Fruit fly (Drosophila melanogaster) whole organism, prepupa: ENCODE data around the gene CG5087.
A peak's percentile ranks its signal among the peaks of the same experiment; 100 is the strongest.

Source experiments
- CG10631 ChIP-seq: fragments of 200-800 bp; sonication (Bioruptor generic); optimal IDR thresholded peaks from 2 replicates; lab custom pipeline; 2016; ENCODE audit warnings: missing biosample characterization, missing genetic modification characterization
- CG10669 ChIP-seq: fragments of 200-800 bp; sonication (Bioruptor generic); optimal IDR thresholded peaks from 3 replicates; lab custom pipeline; 2018; ENCODE audit warnings: missing biosample characterization, mild to moderate bottlenecking, missing genetic modification characterization, moderate library complexity
- CG11294 ChIP-seq: fragments of 200-800 bp; sonication (Bioruptor generic); IDR thresholded peaks from 2 replicates; pipeline ENCODE4 v1.3.6; 2022; ENCODE audit warnings: missing biosample characterization, missing genetic modification characterization
- CG11902 ChIP-seq: fragments of 200-800 bp; sonication (Bioruptor generic); optimal IDR thresholded peaks from 3 replicates; lab custom pipeline; 2016; ENCODE audit warnings: missing biosample characterization, missing genetic modification characterization
- CG15336 ChIP-seq: fragments of 200-800 bp; sonication (Bioruptor generic); IDR thresholded peaks from 2 replicates; pipeline ENCODE4 v1.3.6; 2022; ENCODE audit warnings: missing biosample characterization, missing genetic modification characterization
- CG3032 ChIP-seq: fragments of 200-800 bp; optimal IDR thresholded peaks from 2 replicates; lab custom pipeline; 2019; ENCODE audit warnings: missing biosample characterization, mild to moderate bottlenecking, missing genetic modification characterization, moderate library complexity
- CG31627 ChIP-seq: fragments of 200-800 bp; sonication (Bioruptor generic); optimal IDR thresholded peaks from 3 replicates; lab custom pipeline; 2016; ENCODE audit warnings: missing biosample characterization, missing genetic modification characterization
- CG32006 ChIP-seq: fragments of 200-800 bp; sonication (Bioruptor generic); optimal IDR thresholded peaks from 3 replicates; lab custom pipeline; 2017; ENCODE audit warnings: missing biosample characterization, mild to moderate bottlenecking, missing genetic modification characterization
- CG3919 ChIP-seq: fragments of 200-800 bp; sonication (Bioruptor generic); optimal IDR thresholded peaks from 3 replicates; lab custom pipeline; 2016; ENCODE audit warnings: missing biosample characterization, missing genetic modification characterization
- CG6163 ChIP-seq: fragments of 200-800 bp; sonication (Bioruptor generic); IDR thresholded peaks from 3 replicates; pipeline ENCODE4 v1.3.6; 2022; ENCODE audit warnings: missing biosample characterization, missing genetic modification characterization
- CG6792 ChIP-seq: fragments of 200-800 bp; sonication (Bioruptor generic); optimal IDR thresholded peaks from 3 replicates; lab custom pipeline; 2016; ENCODE audit warnings: missing biosample characterization, missing genetic modification characterization
- CG7368 ChIP-seq: fragments of 200-800 bp; sonication (Bioruptor generic); optimal IDR thresholded peaks from 3 replicates; lab custom pipeline; 2016; ENCODE audit warnings: missing biosample characterization, missing genetic modification characterization
- CG8632 ChIP-seq: fragments of 200-800 bp; sonication (Bioruptor generic); optimal IDR thresholded peaks from 3 replicates; lab custom pipeline; 2016; ENCODE audit warnings: missing biosample characterization, missing genetic modification characterization
- Eip75B ChIP-seq: fragments of 200-800 bp; sonication (Bioruptor generic); optimal IDR thresholded peaks from 3 replicates; lab custom pipeline; 2016; ENCODE audit warnings: missing biosample characterization, missing genetic modification characterization
- Eip78C ChIP-seq: fragments of 200-800 bp; sonication (Bioruptor generic); peaks from one replicate; lab custom pipeline; 2016; ENCODE audit warnings: missing biosample characterization, missing genetic modification characterization
- Ets21C ChIP-seq: fragments of 200-800 bp; sonication (Bioruptor generic); optimal IDR thresholded peaks from 3 replicates; lab custom pipeline; 2016; ENCODE audit warnings: missing biosample characterization, missing genetic modification characterization
- Ets96B ChIP-seq: fragments of 200-800 bp; optimal IDR thresholded peaks from 2 replicates; lab custom pipeline; 2019; ENCODE audit warnings: missing biosample characterization, mild to moderate bottlenecking, missing genetic modification characterization, moderate library complexity
- Gug ChIP-seq: fragments of 200-800 bp; sonication (Bioruptor generic); IDR thresholded peaks from 2 replicates; pipeline ENCODE4 v1.3.6; 2022; ENCODE audit warnings: missing biosample characterization, missing genetic modification characterization
- Hr38 ChIP-seq: sonication (Bioruptor generic); optimal IDR thresholded peaks from 2 replicates; lab custom pipeline; 2016; ENCODE audit warnings: missing biosample characterization, missing genetic modification characterization
- Hr39 ChIP-seq: fragments of 200-800 bp; sonication (Bioruptor generic); optimal IDR thresholded peaks from 2 replicates; lab custom pipeline; 2016; ENCODE audit warnings: missing biosample characterization, missing genetic modification characterization
- Lpt ChIP-seq: fragments of 200-800 bp; sonication (Bioruptor generic); optimal IDR thresholded peaks from 3 replicates; lab custom pipeline; 2016; ENCODE audit warnings: missing biosample characterization, missing genetic modification characterization
- Met ChIP-seq: fragments of 200-800 bp; sonication (Bioruptor generic); optimal IDR thresholded peaks from 3 replicates; lab custom pipeline; 2016; ENCODE audit warnings: missing biosample characterization, missing genetic modification characterization
- OdsH ChIP-seq: fragments of 200-800 bp; sonication (Bioruptor generic); optimal IDR thresholded peaks from 3 replicates; lab custom pipeline; 2016; ENCODE audit warnings: missing biosample characterization, missing genetic modification characterization
- Smox ChIP-seq: fragments of 200-800 bp; sonication (Bioruptor generic); optimal IDR thresholded peaks from 3 replicates; lab custom pipeline; 2016; ENCODE audit warnings: missing biosample characterization, missing genetic modification characterization
- Sox102F ChIP-seq: fragments of 200-800 bp; sonication (Bioruptor generic); optimal IDR thresholded peaks from 2 replicates; lab custom pipeline; 2016; ENCODE audit warnings: missing biosample characterization, mild to moderate bottlenecking, missing genetic modification characterization
- achi ChIP-seq: fragments of 200-800 bp; sonication (Bioruptor generic); optimal IDR thresholded peaks from 3 replicates; lab custom pipeline; 2016; ENCODE audit warnings: missing biosample characterization, missing genetic modification characterization
- acj6 ChIP-seq: fragments of 200-800 bp; sonication (Bioruptor generic); optimal IDR thresholded peaks from 3 replicates; lab custom pipeline; 2016; ENCODE audit warnings: missing biosample characterization, missing genetic modification characterization
- dsx ChIP-seq: fragments of 200-800 bp; optimal IDR thresholded peaks from 3 replicates; lab custom pipeline; 2019; ENCODE audit warnings: missing biosample characterization, mild to moderate bottlenecking, missing genetic modification characterization, moderate library complexity; ENCODE audit not compliant: poor library complexity, severe bottlenecking
- eg ChIP-seq: fragments of 200-800 bp; sonication (Bioruptor generic); IDR thresholded peaks from 3 replicates; pipeline ENCODE4 v1.3.6; 2022; ENCODE audit warnings: missing biosample characterization, missing genetic modification characterization
- esn ChIP-seq: fragments of 200-800 bp; sonication (Bioruptor generic); optimal IDR thresholded peaks from 2 replicates; lab custom pipeline; 2016; ENCODE audit warnings: missing biosample characterization, mild to moderate bottlenecking, missing genetic modification characterization, moderate library complexity
- fkh ChIP-seq: fragments of 200-800 bp; sonication (Bioruptor generic); optimal IDR thresholded peaks from 3 replicates; lab custom pipeline; 2017; ENCODE audit warnings: missing biosample characterization, mild to moderate bottlenecking, missing genetic modification characterization, moderate library complexity
- pdm3 ChIP-seq: fragments of 200-800 bp; sonication (Bioruptor generic); optimal IDR thresholded peaks from 3 replicates; lab custom pipeline; 2016; ENCODE audit warnings: missing biosample characterization, missing genetic modification characterization
- salr ChIP-seq, 2 experiments: fragments of 200-800 bp; sonication (Bioruptor generic); optimal IDR thresholded peaks; 3 replicates each; lab custom pipeline; 2016 to 2018; ENCODE audit warnings: missing biosample characterization in 2 of 2, missing genetic modification characterization in 2 of 2, mild to moderate bottlenecking in 1 of 2
- spab ChIP-seq: fragments of 200-800 bp; sonication (Bioruptor generic); optimal IDR thresholded peaks from 2 replicates; lab custom pipeline; 2017; ENCODE audit warnings: missing biosample characterization, mild to moderate bottlenecking, missing genetic modification characterization, missing genetic modification reagents
- ss ChIP-seq, 2 experiments: fragments of 200-800 bp; sonication (Bioruptor generic); optimal IDR thresholded peaks; 2 replicates in 1 of 2; 3 replicates in 1 of 2; lab custom pipeline; 2017 to 2018; ENCODE audit warnings: mild to moderate bottlenecking in 2 of 2, missing biosample characterization in 2 of 2, missing genetic modification characterization in 2 of 2, moderate library complexity in 1 of 2
- svp ChIP-seq: fragments of 200-800 bp; sonication (Bioruptor generic); peaks from one replicate; lab custom pipeline; 2016; ENCODE audit warnings: missing biosample characterization, missing genetic modification characterization

The CG5087 gene

DNA sequence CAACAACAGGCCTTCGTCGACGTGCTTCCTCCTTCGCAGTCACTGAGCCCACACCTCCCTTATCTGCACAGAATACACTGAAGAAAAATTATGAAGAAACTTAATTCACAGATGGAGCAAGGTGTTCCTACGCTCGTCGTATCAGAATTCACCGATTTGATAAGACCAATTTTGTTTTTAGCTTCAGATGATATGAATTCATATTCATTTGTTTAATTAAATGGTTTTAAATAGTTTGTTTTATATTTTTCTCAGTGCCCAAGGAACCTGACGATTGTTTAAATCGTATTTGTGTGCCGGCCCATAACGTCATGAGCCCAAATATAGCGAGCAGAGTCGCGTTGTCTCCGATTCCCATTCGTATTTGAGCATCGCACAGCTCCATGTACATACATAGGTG lies 25.6 kb downstream of the CG5087 start:
- TF ChIP-seq acj6 (GFP tag; lab: Kevin White, UChicago) (peak; percentile 16), Met (GFP tag; lab: Kevin White, UChicago) (peak; percentile 41), OdsH (GFP tag; lab: Kevin White, UChicago) (peak; percentile 9), Smox (GFP tag; lab: Kevin White, UChicago) (peak; percentile 19), Hr39 (GFP tag; lab: Kevin White, UChicago) (peak; percentile 60), Gug (no peak), CG6163 (GFP tag; lab: Robert Waterston, UW) (peak; percentile 54; the same call in 1 of the 3 replicates), CG31627 (GFP tag; lab: Kevin White, UChicago) (peak; percentile 41), CG3032 (tag; lab: Kevin White, UChicago) (no peak), eg (GFP tag; lab: Robert Waterston, UW) (no peak), esn (GFP tag; lab: Kevin White, UChicago) (peak; percentile 41), achi (GFP tag; lab: Kevin White, UChicago) (peak; percentile 9), Sox102F (GFP tag; lab: Kevin White, UChicago) (peak; percentile 34), Ets21C (peak; percentile 2), Eip78C (GFP tag; lab: Kevin White, UChicago) (no peak), svp (GFP tag; lab: Kevin White, UChicago) (peak; percentile 66)

DNA sequence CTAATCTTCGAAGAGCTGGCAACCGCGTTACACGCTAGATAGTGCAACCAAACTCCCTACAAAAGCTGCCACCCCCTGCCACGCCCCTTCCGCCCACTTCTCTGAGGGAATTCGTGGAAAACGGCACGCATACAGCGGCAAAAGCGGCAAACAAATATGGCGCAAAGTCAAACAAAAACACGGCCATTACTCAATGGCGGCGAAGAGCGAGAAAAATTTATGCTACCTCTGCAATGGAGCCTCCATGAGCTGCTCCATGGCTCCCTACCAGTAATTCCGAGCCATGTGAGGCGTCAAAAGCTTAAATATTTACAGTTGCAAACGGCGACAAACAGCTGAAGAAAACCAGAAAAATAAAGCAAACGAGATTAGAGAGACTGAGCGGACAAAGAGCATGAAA lies 26.8 kb downstream of the CG5087 start:
- peak; percentile 76 for TF ChIP-seq fkh (GFP tag; lab: Kevin White, UChicago)
- TF ChIP-seq Sox102F (GFP tag; lab: Kevin White, UChicago): no peak

DNA sequence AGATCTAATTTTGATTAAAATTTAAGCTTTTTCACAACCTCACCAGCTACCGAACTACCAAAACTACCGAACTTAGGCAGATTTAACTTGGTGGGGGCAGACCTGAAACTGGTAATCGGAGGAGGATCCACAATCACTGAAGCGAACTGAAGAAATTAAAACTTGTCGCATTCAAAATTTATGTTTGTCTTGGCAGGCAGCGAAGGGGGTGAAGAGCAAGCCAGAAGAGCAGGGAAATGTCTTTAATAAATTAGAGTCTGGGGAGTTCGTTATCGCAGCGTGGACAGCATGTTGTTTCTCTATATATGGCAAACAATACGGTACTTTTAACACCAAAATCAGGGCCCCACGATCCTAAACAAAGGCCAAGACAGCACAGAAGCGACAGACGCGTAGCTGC lies 27.2 kb downstream of the CG5087 start:
- no peak for TF ChIP-seq achi (GFP tag; lab: Kevin White, UChicago)
- TF ChIP-seq pdm3 (GFP tag; lab: Kevin White, UChicago): no peak
- no peak for TF ChIP-seq spab (GFP tag; lab: Kevin White, UChicago)

DNA sequence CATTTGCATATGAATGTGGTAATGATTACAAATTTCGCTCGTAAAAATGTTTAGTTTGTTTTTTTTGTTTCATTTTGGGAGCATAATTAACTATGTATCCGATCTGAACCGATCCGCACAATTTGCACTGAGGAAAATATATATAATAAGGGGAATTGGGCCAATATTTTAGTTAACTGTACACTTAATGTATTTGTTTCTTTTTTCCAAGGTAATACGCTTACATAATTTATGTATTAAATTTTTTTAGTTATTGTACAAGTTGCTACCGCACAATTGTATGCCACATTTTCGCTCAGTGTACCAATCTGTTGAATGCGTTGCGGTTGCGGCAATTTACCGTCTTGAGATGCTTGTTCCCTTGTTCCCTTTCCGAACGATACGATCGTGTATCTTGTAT lies 27.7 kb downstream of the CG5087 start:
- TF ChIP-seq CG3919 (GFP tag; lab: Kevin White, UChicago) (peak; percentile 33), OdsH (GFP tag; lab: Kevin White, UChicago) (peak; percentile 22), CG11902 (no peak), acj6 (GFP tag; lab: Kevin White, UChicago) (peak; percentile 8), CG10669 (GFP tag; lab: Kevin White, UChicago) (peak; percentile 11), CG6163 (GFP tag; lab: Robert Waterston, UW) (peak; percentile 55; the same call in 2 of the 3 replicates), fkh (GFP tag; lab: Kevin White, UChicago) (no peak), CG15336 (GFP tag; lab: Robert Waterston, UW) (no peak), ss (GFP tag; optimal IDR thresholded peaks at IDR 0.05; lab: Kevin White, UChicago) (peak in 1 of 2 experiments; percentile 31), CG11294 (GFP tag; lab: Robert Waterston, UW) (no peak), CG32006 (GFP tag; lab: Kevin White, UChicago) (peak; percentile 4), Ets96B (peak; percentile 15), CG10631 (GFP tag; lab: Kevin White, UChicago) (peak; percentile 11), Eip78C (GFP tag; lab: Kevin White, UChicago) (peak; percentile 82), Ets21C (no peak), CG3032 (tag; lab: Kevin White, UChicago) (peak; percentile 10), CG7368 (GFP tag; lab: Kevin White, UChicago) (no peak), dsx (GFP tag; lab: Kevin White, UChicago) (peak; percentile 5), pdm3 (GFP tag; lab: Kevin White, UChicago) (peak; percentile 16), Eip75B (GFP tag; lab: Kevin White, UChicago) (peak; percentile 13)

DNA sequence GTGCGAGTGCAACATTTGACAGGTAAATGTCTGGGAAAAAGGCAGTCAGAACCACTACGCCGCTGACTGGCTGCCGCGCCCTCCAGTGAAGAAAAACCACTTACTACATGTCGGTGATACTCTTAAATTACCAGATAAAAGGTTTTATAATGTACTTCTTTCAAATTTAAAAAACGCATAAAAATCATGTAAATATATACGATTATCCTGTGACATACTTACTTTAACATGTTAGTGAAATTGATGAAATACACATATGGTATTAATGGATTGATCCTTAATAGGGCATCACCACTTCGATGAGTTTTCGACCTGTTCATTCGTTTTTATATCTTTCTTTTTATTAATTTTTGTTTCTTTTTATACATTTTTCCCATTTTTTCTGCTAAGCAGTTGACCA lies 28.6 kb downstream of the CG5087 start:
- no peak for TF ChIP-seq CG10631 (GFP tag; lab: Kevin White, UChicago)
- no peak for TF ChIP-seq salr (GFP tag; optimal IDR thresholded peaks at IDR 0.05; lab: Kevin White, UChicago)
- no peak for TF ChIP-seq CG32006 (GFP tag; lab: Kevin White, UChicago)
- TF ChIP-seq svp (GFP tag; lab: Kevin White, UChicago): peak; percentile 46
- no peak for TF ChIP-seq CG6792 (GFP tag; lab: Kevin White, UChicago)
- TF ChIP-seq esn (GFP tag; lab: Kevin White, UChicago): peak; percentile 7
- TF ChIP-seq Lpt (GFP tag; lab: Kevin White, UChicago): no peak
- TF ChIP-seq CG8632 (GFP tag; lab: Kevin White, UChicago): no peak
- no peak for TF ChIP-seq CG31627 (GFP tag; lab: Kevin White, UChicago)
- TF ChIP-seq Sox102F (GFP tag; lab: Kevin White, UChicago): peak; percentile 10
- TF ChIP-seq Eip78C (GFP tag; lab: Kevin White, UChicago): peak; percentile 28
- TF ChIP-seq Hr38: no peak
